Fruit fly (Drosophila melanogaster) whole organism, embryonic: Measurements from ENCODE around the gene SrpRalpha.

Experiments used
- B-H1 ChIP-seq: fragments of 200-800 bp; sonication (Bioruptor generic); IDR thresholded peaks from 3 replicates; pipeline ENCODE4 v1.3.6; 2022; ENCODE audit warnings: missing biosample characterization, missing genetic modification characterization
- BEAF-32 ChIP-seq: fragments of 200-800 bp; sonication (Bioruptor generic); optimal IDR thresholded peaks from 3 replicates; lab custom pipeline; 2017; ENCODE audit warnings: missing biosample characterization, missing genetic modification characterization, mild to moderate bottlenecking, moderate library complexity, missing genetic modification reagents
- CG10147 ChIP-seq: fragments of 200-800 bp; sonication (Bioruptor generic); optimal IDR thresholded peaks from 2 replicates; lab custom pipeline; 2019; ENCODE audit warnings: missing biosample characterization, mild to moderate bottlenecking, missing genetic modification characterization, moderate library complexity
- CG10267 ChIP-seq: fragments of 200-800 bp; sonication (Bioruptor generic); optimal IDR thresholded peaks from 2 replicates; lab custom pipeline; 2018; ENCODE audit warnings: missing biosample characterization, mild to moderate bottlenecking, missing genetic modification characterization, moderate library complexity
- CG10321 ChIP-seq: fragments of 200-800 bp; sonication (Bioruptor generic); IDR thresholded peaks from 2 replicates; pipeline ENCODE4 v1.3.6; 2022; ENCODE audit warnings: missing biosample characterization, missing genetic modification characterization
- CG10366 ChIP-seq: fragments of 200-800 bp; sonication (Bioruptor generic); IDR thresholded peaks from 2 replicates; pipeline ENCODE4 v1.3.6; 2022; ENCODE audit warnings: missing biosample characterization, missing genetic modification characterization
- CG11085 ChIP-seq: fragments of 200-800 bp; sonication (Bioruptor generic); IDR thresholded peaks from 2 replicates; pipeline ENCODE4 v1.3.6; 2022; ENCODE audit warnings: missing biosample characterization, missing genetic modification characterization
- CG12155 ChIP-seq: fragments of 200-800 bp; sonication (Bioruptor generic); optimal IDR thresholded peaks from 3 replicates; lab custom pipeline; 2016; ENCODE audit warnings: missing biosample characterization, missing genetic modification characterization
- CG13287 ChIP-seq: fragments of 200-800 bp; sonication (Bioruptor generic); IDR thresholded peaks from 2 replicates; pipeline ENCODE4 v1.3.6; 2022; ENCODE audit warnings: missing biosample characterization, missing genetic modification characterization; ENCODE audit not compliant: partially characterized antibody
- CG13424 ChIP-seq: fragments of 200-800 bp; sonication (Bioruptor generic); optimal IDR thresholded peaks from 2 replicates; lab custom pipeline; 2019; ENCODE audit warnings: missing biosample characterization, mild to moderate bottlenecking, missing genetic modification characterization, moderate library complexity
- CG14050 ChIP-seq: fragments of 200-800 bp; sonication (Bioruptor generic); IDR thresholded peaks from 3 replicates; pipeline ENCODE4 v1.3.6; 2022; ENCODE audit warnings: missing biosample characterization, missing genetic modification characterization
- CG15601 ChIP-seq: fragments of 200-800 bp; sonication (Bioruptor generic); optimal IDR thresholded peaks from 3 replicates; lab custom pipeline; 2019; ENCODE audit warnings: missing biosample characterization, mild to moderate bottlenecking, missing genetic modification characterization, moderate library complexity
- CG15696 ChIP-seq: fragments of 200-800 bp; sonication (Bioruptor generic); optimal IDR thresholded peaks from 2 replicates; lab custom pipeline; 2019; ENCODE audit warnings: missing biosample characterization, mild to moderate bottlenecking, missing genetic modification characterization, moderate library complexity
- CG17186 ChIP-seq: fragments of 200-800 bp; sonication (Bioruptor generic); optimal IDR thresholded peaks from 3 replicates; lab custom pipeline; 2017; ENCODE audit warnings: missing biosample characterization, missing genetic modification reagents, missing genetic modification characterization
- CG18011 ChIP-seq: fragments of 200-800 bp; sonication (Bioruptor generic); optimal IDR thresholded peaks from 2 replicates; lab custom pipeline; 2017; ENCODE audit warnings: missing biosample characterization, missing genetic modification characterization, mild to moderate bottlenecking, moderate library complexity, missing genotype
- CG2129 ChIP-seq: fragments of 200-800 bp; sonication (Bioruptor generic); IDR thresholded peaks from 2 replicates; pipeline ENCODE4 v1.3.6; 2022; ENCODE audit warnings: missing biosample characterization, missing genetic modification characterization; ENCODE audit not compliant: partially characterized antibody
- CG2678 ChIP-seq: fragments of 200-800 bp; sonication (Bioruptor generic); optimal IDR thresholded peaks from 3 replicates; lab custom pipeline; 2019; ENCODE audit warnings: missing biosample characterization, mild to moderate bottlenecking, missing genetic modification characterization, moderate library complexity
- CG30403 ChIP-seq: fragments of 200-800 bp; sonication (Bioruptor generic); optimal IDR thresholded peaks from 3 replicates; lab custom pipeline; 2016; ENCODE audit warnings: missing biosample characterization, missing genetic modification characterization
- CG31365 ChIP-seq: fragments of 200-800 bp; sonication (Bioruptor generic); optimal IDR thresholded peaks from 2 replicates; lab custom pipeline; 2018; ENCODE audit warnings: missing biosample characterization, mild to moderate bottlenecking, missing genetic modification characterization
- CG32772 ChIP-seq: fragments of 200-800 bp; sonication (Bioruptor generic); IDR thresholded peaks from 2 replicates; pipeline ENCODE4 v1.3.6; 2022; ENCODE audit warnings: missing biosample characterization, missing genetic modification characterization
- CG33557 ChIP-seq: fragments of 200-800 bp; sonication (Bioruptor generic); optimal IDR thresholded peaks from 2 replicates; lab custom pipeline; 2019; ENCODE audit warnings: missing biosample characterization, mild to moderate bottlenecking, missing genetic modification characterization, moderate library complexity
- CG34224 ChIP-seq: fragments of 200-800 bp; sonication (Bioruptor generic); IDR thresholded peaks from 3 replicates; pipeline ENCODE4 v1.3.6; 2022; ENCODE audit warnings: missing biosample characterization, missing genetic modification characterization; ENCODE audit not compliant: partially characterized antibody
- CG3726 ChIP-seq: fragments of 200-800 bp; sonication (Bioruptor generic); IDR thresholded peaks from 3 replicates; pipeline ENCODE4, ENCODE4 v1.3.6; 2022; ENCODE audit warnings: missing biosample characterization, missing genetic modification characterization
- CG3847 ChIP-seq: fragments of 200-800 bp; sonication (Bioruptor generic); IDR thresholded peaks from 2 replicates; pipeline ENCODE4 v1.3.6; 2022; ENCODE audit warnings: missing biosample characterization, missing genetic modification characterization
- CG4360 ChIP-seq: fragments of 200-800 bp; sonication (Bioruptor generic); IDR thresholded peaks from 2 replicates; pipeline ENCODE4 v1.3.6; 2022; ENCODE audit warnings: missing biosample characterization, missing genetic modification characterization
- CG6254 ChIP-seq: fragments of 200-800 bp; sonication (Bioruptor generic); optimal IDR thresholded peaks from 3 replicates; lab custom pipeline; 2017; ENCODE audit warnings: mild to moderate bottlenecking, missing biosample characterization, missing genetic modification reagents, missing genetic modification characterization
- CG6654 ChIP-seq: fragments of 200-800 bp; sonication (Bioruptor generic); optimal IDR thresholded peaks from 2 replicates; lab custom pipeline; 2017; ENCODE audit warnings: missing biosample characterization, mild to moderate bottlenecking, missing genetic modification characterization
- CG6689 ChIP-seq: fragments of 200-800 bp; sonication (Bioruptor generic); IDR thresholded peaks from 2 replicates; pipeline ENCODE4 v1.3.6; 2022; ENCODE audit warnings: missing biosample characterization, missing genetic modification characterization
- CG7963 ChIP-seq: fragments of 200-800 bp; sonication (Bioruptor generic); IDR thresholded peaks from 3 replicates; pipeline ENCODE4 v1.3.6; 2022; ENCODE audit warnings: missing biosample characterization, missing genetic modification characterization; ENCODE audit not compliant: partially characterized antibody
- CG8478 ChIP-seq: fragments of >200 bp; optimal IDR thresholded peaks from 2 replicates; lab custom pipeline; 2018
- Dip3 ChIP-seq: fragments of 200-800 bp; sonication (Bioruptor generic); optimal IDR thresholded peaks from 3 replicates; lab custom pipeline; 2016; ENCODE audit warnings: missing biosample characterization, missing genetic modification characterization
- HLHmδ ChIP-seq: fragments of 200-800 bp; sonication (Bioruptor generic); optimal IDR thresholded peaks from 2 replicates; lab custom pipeline; 2018; ENCODE audit warnings: missing biosample characterization, mild to moderate bottlenecking, missing genetic modification characterization, moderate library complexity
- Hr39 ChIP-seq: fragments of >200 bp; optimal IDR thresholded peaks from 2 replicates; lab custom pipeline; 2017
- Jarid2 ChIP-seq: fragments of 200-800 bp; sonication (Bioruptor generic); optimal IDR thresholded peaks from 3 replicates; lab custom pipeline; 2017; ENCODE audit warnings: mild to moderate bottlenecking, missing biosample characterization, missing genetic modification reagents, missing genetic modification characterization
- Ptx1 ChIP-seq: fragments of 200-800 bp; sonication (Bioruptor generic); IDR thresholded peaks from 2 replicates; pipeline ENCODE4 v1.3.6; 2022; ENCODE audit warnings: missing biosample characterization, missing genetic modification characterization
- Sin3A ChIP-seq: fragments of >200 bp; optimal IDR thresholded peaks from 2 replicates; lab custom pipeline; 2018
- Sry-δ ChIP-seq: fragments of 200-800 bp; sonication (Bioruptor generic); optimal IDR thresholded peaks from 2 replicates; lab custom pipeline; 2016; ENCODE audit warnings: missing biosample characterization, missing genetic modification characterization
- Vsx1 ChIP-seq: fragments of 200-800 bp; sonication (Bioruptor generic); optimal IDR thresholded peaks from 2 replicates; lab custom pipeline; 2017; ENCODE audit warnings: missing biosample characterization, mild to moderate bottlenecking, missing genetic modification characterization, missing genetic modification reagents
- cg ChIP-seq: fragments of 200-800 bp; sonication (Bioruptor generic); optimal IDR thresholded peaks from 3 replicates; lab custom pipeline; 2019; ENCODE audit warnings: missing biosample characterization, mild to moderate bottlenecking, missing genetic modification characterization, moderate library complexity
- dpn ChIP-seq, 2 experiments: fragments of 200-800 bp; sonication (Bioruptor generic); optimal IDR thresholded peaks; 3 replicates each; lab custom pipeline; 2016; ENCODE audit warnings: missing biosample characterization in 2 of 2, missing genetic modification characterization in 2 of 2
- gem ChIP-seq: fragments of 200-800 bp; sonication (Bioruptor generic); optimal IDR thresholded peaks from 2 replicates; lab custom pipeline; 2019; ENCODE audit warnings: missing biosample characterization, mild to moderate bottlenecking, missing genetic modification characterization, moderate library complexity
- grn ChIP-seq: fragments of 200-800 bp; sonication (Bioruptor generic); optimal IDR thresholded peaks from 3 replicates; lab custom pipeline; 2017; ENCODE audit warnings: missing biosample characterization, missing genetic modification characterization
- gro ChIP-seq: fragments of 200-800 bp; sonication (Bioruptor generic); optimal IDR thresholded peaks from 2 replicates; lab custom pipeline; 2016; ENCODE audit warnings: missing biosample characterization, missing genetic modification characterization
- hth ChIP-seq: fragments of >200 bp; optimal IDR thresholded peaks from 2 replicates; lab custom pipeline; 2017; ENCODE audit warnings: inconsistent platforms
- ind ChIP-seq: fragments of 200-800 bp; sonication (Bioruptor generic); optimal IDR thresholded peaks from 3 replicates; lab custom pipeline; 2016; ENCODE audit warnings: missing biosample characterization, missing genetic modification characterization
- jing ChIP-seq: fragments of 200-800 bp; sonication (Bioruptor generic); optimal IDR thresholded peaks from 2 replicates; lab custom pipeline; 2018; ENCODE audit warnings: missing biosample characterization, mild to moderate bottlenecking, missing genetic modification characterization
- jumu ChIP-seq: fragments of 200-800 bp; sonication (Bioruptor generic); optimal IDR thresholded peaks from 3 replicates; lab custom pipeline; 2016; ENCODE audit warnings: missing biosample characterization, missing genetic modification characterization
- tio ChIP-seq: fragments of 200-800 bp; sonication (Bioruptor generic); optimal IDR thresholded peaks from 2 replicates; lab custom pipeline; 2017; ENCODE audit warnings: missing biosample characterization, missing genetic modification characterization, inconsistent platforms
- twi ChIP-seq: fragments of 200-800 bp; optimal IDR thresholded peaks from 2 replicates; lab custom pipeline; 2019; ENCODE audit warnings: missing biosample characterization, mild to moderate bottlenecking, missing genetic modification characterization, moderate library complexity
- unc-4 ChIP-seq: fragments of 200-800 bp; sonication (Bioruptor generic); IDR thresholded peaks from 2 replicates; pipeline ENCODE4 v1.3.6; 2022; ENCODE audit warnings: missing biosample characterization, missing genetic modification characterization; ENCODE audit not compliant: partially characterized antibody

SrpRalpha gene

DNA sequence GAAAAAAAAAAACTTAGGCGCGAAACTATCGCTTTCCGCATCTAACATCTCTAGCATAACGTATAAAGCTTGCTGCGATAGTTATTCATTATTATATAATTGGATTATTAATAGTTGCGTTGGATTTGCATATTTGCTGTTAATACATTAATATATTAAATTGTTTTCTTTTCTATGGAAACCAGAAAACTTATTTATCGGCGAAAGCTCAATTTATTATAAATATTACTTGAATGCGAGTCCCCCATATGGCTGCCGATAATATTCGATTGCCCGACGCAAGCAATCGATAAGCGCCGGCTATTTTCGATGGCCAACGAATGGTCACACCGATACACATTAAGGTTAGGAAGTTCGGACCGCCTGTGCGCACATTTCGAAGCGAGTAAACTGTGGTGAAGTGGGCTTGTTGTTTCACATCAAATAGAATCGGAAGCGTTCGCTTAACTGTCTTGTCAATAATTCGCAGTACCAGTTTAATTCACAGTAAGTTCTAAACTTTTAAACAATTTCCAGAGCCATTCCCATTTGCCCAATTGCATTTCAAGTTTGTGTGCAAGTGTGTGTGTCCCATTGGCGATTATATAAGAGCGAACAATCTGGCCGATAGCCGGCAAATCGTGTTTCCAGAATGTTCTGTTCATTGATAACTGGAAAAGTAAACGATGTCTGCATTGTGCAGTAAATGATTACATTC, 20.6 kb downstream of the SrpRalpha start, which contains the start of gene Hsp60A (continued):
- TF ChIP-seq ind (GFP tag; lab: Kevin White, UChicago) (peak; percentile 28), B-H1 (GFP tag; lab: Robert Waterston, UW) (peak; percentile 34; the same call in 1 of the 3 replicates), CG7963 (GFP tag; lab: Robert Waterston, UW) (0 out of 3 replicates have a peak, but pooled peaks have one; percentile 54), gem (tag; lab: Kevin White, UChicago) (peak; percentile 73), CG33557 (peak; percentile 35), CG3726 (no peak), Ptx1 (GFP tag; lab: Robert Waterston, UW) (peak; percentile 58), CG6654 (GFP tag; lab: Kevin White, UChicago) (no peak), Sry-δ (GFP tag; lab: Kevin White, UChicago) (peak; percentile 73), CG13424 (tag; lab: Kevin White, UChicago) (peak; percentile 75), CG12155 (GFP tag; lab: Kevin White, UChicago) (peak; percentile 28), grn (no peak), CG15601 (tag; lab: Kevin White, UChicago) (peak; percentile 59), Jarid2 (no peak), Hr39 (lab: Kevin White, UChicago) (no peak), CG4360 (GFP tag; lab: Robert Waterston, UW) (no peak), jing (GFP tag; lab: Kevin White, UChicago) (no peak), CG18011 (GFP tag; lab: Kevin White, UChicago) (no peak), gro (GFP tag; lab: Kevin White, UChicago) (no peak), jumu (GFP tag; lab: Kevin White, UChicago) (no peak), CG31365 (tag; lab: Kevin White, UChicago) (no peak), CG6689 (peak; percentile 26; the same call in 1 of the 2 replicates), dpn (GFP tag; optimal IDR thresholded peaks at IDR 0.05; lab: Kevin White, UChicago) (peak; percentile 42 to 48), CG2129 (GFP tag; lab: Robert Waterston, UW) (peak; percentile 60; the same call in 1 of the 2 replicates), CG6254 (no peak), BEAF-32 (peak; percentile 86), CG10366 (peak; percentile 47), CG14050 (no peak), CG30403 (GFP tag; lab: Kevin White, UChicago) (peak; percentile 60), CG2678 (peak; percentile 67), CG10147 (GFP tag; lab: Kevin White, UChicago) (peak; percentile 54), CG32772 (GFP tag; lab: Robert Waterston, UW) (peak; percentile 50), CG17186 (peak; percentile 12), CG10321 (GFP tag; lab: Robert Waterston, UW) (no peak), Dip3 (GFP tag; lab: Kevin White, UChicago) (peak; percentile 16), CG10267 (tag; lab: Kevin White, UChicago) (peak; percentile 58), Sin3A (lab: Kevin White, UChicago) (peak; percentile 10), CG34224 (GFP tag; lab: Robert Waterston, UW) (peak; percentile 89), CG13287 (GFP tag; lab: Robert Waterston, UW) (peak; percentile 91), twi (tag; lab: Kevin White, UChicago) (no peak), unc-4 (GFP tag; lab: Robert Waterston, UW) (peak; percentile 84), CG3847 (GFP tag; lab: Robert Waterston, UW) (peak; percentile 25; the same call in 1 of the 2 replicates), CG11085 (GFP tag; lab: Robert Waterston, UW) (no peak), Vsx1 (no peak), cg (GFP tag; lab: Kevin White, UChicago) (peak; percentile 63), tio (GFP tag; lab: Kevin White, UChicago) (no peak), hth (no peak), HLHmδ (GFP tag; lab: Kevin White, UChicago) (no peak), CG8478 (no peak), CG15696 (tag; lab: Kevin White, UChicago) (peak; percentile 31)
